Worm (Caenorhabditis elegans): ENCODE data around the gene abu-10.

DNA sequence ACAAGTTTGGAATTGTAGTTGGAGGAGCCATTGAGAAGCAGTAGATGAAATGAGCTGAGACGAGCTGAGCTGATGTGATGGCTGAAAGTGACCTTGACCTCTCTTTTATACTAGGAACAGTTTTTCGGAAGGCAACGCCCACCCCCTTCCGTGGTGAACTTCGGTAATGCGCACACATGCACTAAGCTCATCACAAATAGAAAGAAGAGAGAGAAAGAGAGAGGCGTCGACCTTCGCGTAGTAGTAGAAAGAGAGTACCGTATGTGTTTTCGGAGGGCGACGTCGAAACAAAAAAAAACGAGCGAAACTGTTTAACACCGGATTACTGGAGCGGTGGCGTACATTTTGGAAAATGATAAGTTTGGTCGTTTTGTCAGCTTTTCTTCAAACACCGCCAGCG is 16.9 kb upstream of the abu-10 start, which contains the start of gene marg-1:
- TF ChIP-seq flt-1 (GFP tag; IDR thresholded peaks at IDR 0.05) (no peak), med-1 (GFP tag; optimal IDR thresholded peaks at IDR 0.05; ENCODE audit: insufficient read depth) (no peak)
